Worm (Caenorhabditis elegans): ENCODE measurements around the gene srz-13.

ce11 chrV:16142371-16142770 lies 39.8 kb upstream of the srz-13 start, which contains the start of gene fbxa-18:
- TF ChIP-seq ceh-82 (tag; optimal IDR thresholded peaks at IDR 0.05) (no peak), fkh-10 (GFP tag; optimal IDR thresholded peaks at IDR 0.05) (no peak)

All from whole organism, L1 larva.